Fruit fly (Drosophila melanogaster): ENCODE measurements around the gene Frmd5.

The Frmd5 gene

DNA sequence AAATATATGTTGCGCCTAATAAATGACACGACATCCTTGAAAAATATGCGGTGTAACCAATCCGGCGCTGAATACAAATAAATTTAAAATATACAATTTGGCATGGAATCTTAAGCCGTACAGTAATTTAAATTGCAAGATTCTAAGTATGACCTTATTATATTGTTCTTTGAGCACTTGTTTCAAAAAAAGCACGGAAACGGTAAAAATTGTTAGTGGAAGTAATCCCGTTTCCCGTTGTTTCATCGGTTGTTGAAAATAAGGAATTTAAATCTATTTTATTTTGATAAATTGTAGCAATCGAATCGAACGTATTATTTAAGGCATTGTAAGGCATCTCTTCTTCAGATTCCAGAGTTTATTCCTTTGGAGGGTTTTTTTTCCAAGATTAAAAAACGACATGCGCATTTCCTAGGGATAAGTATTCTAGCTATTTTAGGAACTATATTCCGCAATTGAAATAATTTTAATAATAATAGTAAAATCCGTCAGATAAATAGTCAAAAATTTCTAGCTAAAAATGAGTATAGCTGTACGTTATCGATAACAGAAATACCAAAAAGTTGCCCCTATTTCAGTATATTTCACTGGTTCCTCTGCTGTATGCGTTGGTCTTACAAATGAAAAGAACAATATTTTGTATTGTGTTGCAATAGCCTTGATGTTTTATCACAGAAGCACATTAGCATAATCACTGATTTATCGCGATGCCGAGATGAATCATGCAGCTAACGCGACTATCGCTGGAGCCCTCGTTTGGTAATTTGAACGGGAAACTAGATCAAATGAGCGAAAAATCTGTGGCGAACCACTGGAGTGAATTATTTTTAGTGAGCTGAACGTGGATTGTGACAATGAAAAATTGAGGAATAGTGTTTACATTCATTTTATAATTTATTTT is 10.9 kb upstream of the Frmd5 start, which contains the start of gene GATAd:
Gene GATAd, plus strand, starts transcription at position 644 of the 901 bp plus-strand sequence.
- TF ChIP-seq CG8478 (optimal IDR thresholded peaks at IDR 0.05) = no peak
- no peak for TF ChIP-seq usp (GFP tag; optimal IDR thresholded peaks at IDR 0.05)
- TF ChIP-seq pan (optimal IDR thresholded peaks at IDR 0.05) = no peak
- no peak for TF ChIP-seq psq (optimal IDR thresholded peaks at IDR 0.05)
- TF ChIP-seq EcR (GFP tag; optimal IDR thresholded peaks at IDR 0.05) = no peak

DNA sequence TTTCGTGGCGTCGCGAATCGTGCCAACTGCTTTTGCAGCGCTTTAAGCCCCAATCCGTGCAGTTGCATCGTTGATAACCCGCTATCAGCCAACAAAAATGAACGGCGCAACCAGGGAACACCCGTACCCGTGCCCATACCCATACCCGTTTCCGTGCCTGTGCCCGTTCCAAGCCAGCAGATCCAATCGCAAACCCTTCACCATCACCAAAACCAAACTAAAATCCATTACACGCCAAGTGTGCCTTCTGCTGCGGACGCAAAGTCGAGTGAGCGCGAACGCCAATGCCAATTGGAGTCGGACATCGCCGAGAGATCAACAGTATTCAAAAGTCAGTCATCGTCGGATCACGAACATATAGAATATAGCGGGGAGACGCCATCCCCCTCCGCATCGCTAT is 10.0 kb upstream of the Frmd5 start:
- TF ChIP-seq pan (optimal IDR thresholded peaks at IDR 0.05) = no peak
- TF ChIP-seq Dll (optimal IDR thresholded peaks at IDR 0.05) = no peak
- no peak for TF ChIP-seq usp (GFP tag; optimal IDR thresholded peaks at IDR 0.05)
- no peak for TF ChIP-seq CG8478 (optimal IDR thresholded peaks at IDR 0.05)
- TF ChIP-seq psq (optimal IDR thresholded peaks at IDR 0.05) = no peak
- no peak for TF ChIP-seq EcR (GFP tag; optimal IDR thresholded peaks at IDR 0.05)

DNA sequence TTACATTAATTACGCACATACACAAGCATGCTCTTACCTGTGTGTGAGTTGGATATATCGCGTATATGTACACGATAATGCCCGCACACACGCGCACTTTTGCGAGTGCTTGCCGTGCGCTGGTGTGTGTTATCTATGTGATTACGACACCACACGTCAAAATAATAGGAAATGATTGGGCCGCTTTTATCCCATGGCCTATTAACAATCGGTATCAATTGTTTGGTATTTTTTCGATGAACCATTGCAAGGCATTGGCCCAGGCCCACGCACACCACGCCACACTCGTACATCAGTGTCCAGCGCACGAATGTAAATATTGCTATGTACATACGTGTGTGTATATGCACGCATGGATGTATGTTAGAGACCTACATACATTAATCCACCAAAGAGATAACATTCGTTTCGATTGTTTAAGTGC is 9.4 kb upstream of the Frmd5 start:
- TF ChIP-seq CG8478 (optimal IDR thresholded peaks at IDR 0.05) (peak; percentile 74), pan (optimal IDR thresholded peaks at IDR 0.05) (no peak)

DNA sequence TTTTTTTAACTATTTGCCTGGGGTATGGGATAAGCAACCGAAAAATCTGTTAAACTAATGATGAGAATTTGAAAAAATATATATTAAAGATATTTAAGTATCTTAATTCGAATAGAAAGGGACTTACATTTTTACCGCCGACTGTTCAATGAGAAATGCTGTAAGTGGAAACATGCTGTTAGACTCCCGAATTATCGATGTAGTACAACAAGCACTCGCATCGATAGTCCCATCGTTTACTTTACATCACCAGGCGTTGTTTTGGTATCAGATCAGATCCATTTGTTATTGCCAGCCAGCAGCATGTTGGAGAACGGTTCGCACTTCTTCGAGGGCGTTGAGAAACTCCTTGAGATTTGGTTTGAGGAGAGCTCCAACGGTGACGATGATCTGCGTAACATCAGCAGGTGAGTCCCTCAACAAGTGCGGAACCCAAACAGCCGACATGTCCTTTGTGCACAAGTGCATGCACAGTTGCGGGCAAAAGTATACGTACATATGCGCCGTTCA is 5.0 kb upstream of the Frmd5 start, which contains the start of gene SamDC:
Gene SamDC, plus strand, starts transcription at position 246 of the 510 bp plus-strand sequence.
- TF ChIP-seq psq (optimal IDR thresholded peaks at IDR 0.05) = no peak
- TF ChIP-seq usp (GFP tag; optimal IDR thresholded peaks at IDR 0.05) = no peak
- no peak for TF ChIP-seq Dll (optimal IDR thresholded peaks at IDR 0.05)
- no peak for TF ChIP-seq CG8478 (optimal IDR thresholded peaks at IDR 0.05)
- no peak for TF ChIP-seq EcR (GFP tag; optimal IDR thresholded peaks at IDR 0.05)
- no peak for TF ChIP-seq pan (optimal IDR thresholded peaks at IDR 0.05)

DNA sequence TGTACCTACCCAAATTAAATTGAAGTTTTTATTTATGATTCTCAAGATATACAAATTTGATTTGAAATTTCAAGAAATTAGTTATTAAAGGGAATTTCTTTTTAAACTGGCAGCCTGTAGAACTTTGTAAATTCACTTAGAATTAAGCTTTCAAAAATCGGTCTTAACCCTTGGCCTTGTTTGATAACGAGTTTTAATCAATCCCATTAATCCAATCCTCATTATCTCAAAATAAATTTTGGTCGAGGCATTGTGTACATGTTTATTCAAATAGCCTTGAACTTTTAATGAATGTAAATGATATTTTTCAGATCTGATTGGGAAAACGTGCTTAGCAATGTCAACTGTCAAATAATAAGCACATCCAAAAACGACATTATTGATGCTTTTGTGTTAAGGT is 4.4 kb upstream of the Frmd5 start:
- TF ChIP-seq psq (optimal IDR thresholded peaks at IDR 0.05) = no peak

DNA sequence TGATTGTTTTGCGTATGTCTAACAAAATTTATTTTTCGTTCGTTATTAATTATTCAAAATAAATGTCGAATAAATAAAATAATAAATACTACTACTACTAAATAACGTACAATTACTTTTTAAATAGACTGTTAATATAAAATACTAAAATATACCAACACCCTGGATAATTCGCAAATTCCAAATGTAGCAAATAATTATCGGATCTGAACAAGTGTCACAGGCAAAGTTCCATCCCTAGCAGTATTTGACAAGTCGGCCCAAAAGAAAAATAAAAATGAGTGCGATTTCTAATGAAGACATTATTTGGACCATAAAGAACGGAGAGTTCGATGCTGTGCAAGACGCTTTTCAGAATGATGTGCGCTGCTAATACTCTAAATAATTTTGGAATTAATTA is 2.8 kb upstream of the Frmd5 start, which contains the start of gene CG31715:
Gene CG31715, plus strand, starts transcription at position 212 of the 400 bp plus-strand sequence.
- TF ChIP-seq CG8478 (optimal IDR thresholded peaks at IDR 0.05) (no peak), Dll (optimal IDR thresholded peaks at IDR 0.05) (no peak), pan (optimal IDR thresholded peaks at IDR 0.05) (no peak), usp (GFP tag; optimal IDR thresholded peaks at IDR 0.05) (no peak), EcR (GFP tag; optimal IDR thresholded peaks at IDR 0.05) (no peak), psq (optimal IDR thresholded peaks at IDR 0.05) (no peak)

DNA sequence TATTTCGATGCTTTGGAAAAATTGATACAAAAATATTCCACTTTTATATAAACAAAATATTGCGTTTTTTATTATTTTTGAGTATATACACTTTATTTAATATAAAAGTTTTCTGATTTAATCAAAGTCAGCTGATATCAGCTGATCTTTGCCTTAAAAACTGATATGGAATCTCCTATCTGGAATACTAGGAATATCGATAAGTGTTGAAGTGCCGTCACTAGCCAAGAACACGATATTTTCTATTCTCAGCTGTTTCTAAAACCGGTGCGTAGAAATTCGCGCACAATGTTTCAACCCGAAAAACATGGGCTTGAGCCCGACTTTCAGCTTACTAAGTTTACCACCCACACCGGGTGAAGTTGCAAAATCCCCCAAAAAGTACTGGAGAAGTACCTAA is 1.8 kb upstream of the Frmd5 start, which contains the start of gene Sps2:
Gene Sps2, plus strand, starts transcription at position 124 of the 400 bp plus-strand sequence.
- no peak for TF ChIP-seq EcR (GFP tag; optimal IDR thresholded peaks at IDR 0.05)

DNA sequence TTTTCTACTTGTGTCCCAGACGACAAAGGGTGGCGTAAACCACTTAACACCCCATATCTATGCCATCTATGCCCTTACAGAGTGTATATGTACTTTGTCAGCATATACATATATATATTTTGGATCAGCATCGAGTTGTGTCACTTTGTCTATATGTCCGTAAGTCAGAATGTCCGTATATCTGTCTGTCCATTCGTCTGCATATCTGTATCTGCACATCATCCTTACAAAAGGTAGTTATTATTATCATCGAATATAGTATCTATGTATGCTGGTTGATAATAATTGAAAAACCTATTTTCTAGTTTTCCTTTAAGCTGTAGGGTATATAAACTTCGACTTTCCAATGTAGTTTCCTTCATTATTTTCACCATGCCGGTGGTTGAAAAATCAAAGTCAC is 6.9 kb downstream of the Frmd5 start:
- no peak for TF ChIP-seq pan (optimal IDR thresholded peaks at IDR 0.05)
- no peak for TF ChIP-seq psq (optimal IDR thresholded peaks at IDR 0.05)
- no peak for TF ChIP-seq CG8478 (optimal IDR thresholded peaks at IDR 0.05)
- TF ChIP-seq EcR (GFP tag; optimal IDR thresholded peaks at IDR 0.05) = no peak
- no peak for TF ChIP-seq Dll (optimal IDR thresholded peaks at IDR 0.05)
- TF ChIP-seq usp (GFP tag; optimal IDR thresholded peaks at IDR 0.05) = no peak

DNA sequence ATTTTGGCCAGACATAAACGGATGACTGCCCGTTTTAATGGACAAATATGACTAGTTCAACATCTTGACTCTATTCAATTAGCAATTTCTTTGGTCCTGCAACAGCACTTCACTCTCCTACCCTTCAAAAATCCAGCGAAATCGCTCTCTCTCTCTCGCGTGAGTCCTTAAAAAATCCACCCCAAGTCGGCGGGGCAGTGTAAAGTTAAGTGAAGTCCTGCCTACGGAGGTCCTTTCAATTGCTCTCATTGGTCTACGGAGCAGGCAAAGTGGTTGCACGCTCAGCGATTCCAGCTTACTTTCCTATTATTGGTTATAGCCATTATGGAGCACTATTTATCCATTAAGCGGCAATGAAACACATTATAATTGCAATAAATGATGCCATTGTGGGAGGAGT is 9.6 kb downstream of the Frmd5 start, which contains the start of gene CG34367:
Gene CG34367, minus strand, starts transcription at position 35 of the 400 bp plus-strand sequence.
- no peak for TF ChIP-seq psq (optimal IDR thresholded peaks at IDR 0.05)
- TF ChIP-seq usp (GFP tag; optimal IDR thresholded peaks at IDR 0.05) = no peak
- no peak for TF ChIP-seq Dll (optimal IDR thresholded peaks at IDR 0.05)
- TF ChIP-seq EcR (GFP tag; optimal IDR thresholded peaks at IDR 0.05) = no peak
- TF ChIP-seq pan (optimal IDR thresholded peaks at IDR 0.05) = no peak
- TF ChIP-seq CG8478 (optimal IDR thresholded peaks at IDR 0.05) = no peak

DNA sequence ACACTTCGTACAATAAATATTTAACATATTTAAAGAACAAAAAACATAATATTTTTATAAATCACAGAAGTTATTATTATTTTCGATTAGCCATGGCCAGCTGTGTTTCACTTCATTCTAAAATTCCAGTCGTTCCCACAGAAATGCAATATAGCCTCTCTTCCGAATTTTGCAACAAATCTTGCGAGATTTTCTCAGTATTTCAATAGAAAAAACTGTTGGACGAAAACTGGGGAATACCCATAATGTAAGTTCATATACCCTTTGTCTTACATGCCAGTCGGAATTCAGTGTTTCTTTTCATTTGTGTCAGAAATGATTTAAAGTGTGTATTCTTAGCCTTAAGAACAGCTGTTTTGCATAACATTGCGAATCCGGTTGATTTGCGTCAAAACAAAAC is 12.3 kb downstream of the Frmd5 start, which contains the start of the genes CtsL4 and ClpP:
Gene CtsL4, minus strand, starts transcription at position 90 of the 400 bp plus-strand sequence.
Gene ClpP, plus strand, starts transcription at position 288 of the 400 bp plus-strand sequence.
- TF ChIP-seq pan (optimal IDR thresholded peaks at IDR 0.05) (no peak), CG8478 (optimal IDR thresholded peaks at IDR 0.05) (no peak)

DNA sequence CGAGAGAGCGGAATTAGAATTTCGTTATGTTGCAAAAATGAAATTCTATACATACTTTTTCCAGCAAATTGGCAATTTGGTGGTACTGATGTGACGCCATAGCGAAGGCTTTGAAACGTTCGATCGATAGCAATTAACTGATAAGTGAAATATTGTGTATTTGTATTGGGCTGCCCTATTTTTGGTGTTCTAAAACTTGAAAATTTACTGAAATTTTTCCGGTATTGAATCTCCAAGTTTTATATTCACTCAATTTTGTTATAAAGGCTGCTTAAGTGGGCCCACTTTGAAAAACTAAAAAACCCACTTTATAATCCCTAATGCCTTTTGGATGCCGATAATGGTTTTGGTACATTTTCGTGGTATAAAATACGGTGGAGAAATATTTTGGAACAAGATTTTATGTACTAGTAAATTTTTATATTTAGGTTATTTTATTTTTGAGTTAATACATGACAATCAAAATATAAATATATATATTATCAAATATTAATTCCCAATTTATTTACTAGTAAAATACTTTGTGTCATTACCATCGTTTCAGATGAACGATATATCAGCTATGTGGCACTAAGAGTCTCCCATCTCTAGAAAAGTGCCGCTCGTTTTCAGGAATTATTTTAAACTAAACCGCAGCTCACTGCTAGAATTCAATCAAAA is 18.3 kb downstream of the Frmd5 start, which contains the start of the genes Cand1 and pim:
Gene Cand1, minus strand, starts transcription at position 300 of the 660 bp plus-strand sequence.
Gene pim, plus strand, starts transcription at position 582 of the 660 bp plus-strand sequence.
- no peak for TF ChIP-seq CG8478 (optimal IDR thresholded peaks at IDR 0.05)
- no peak for TF ChIP-seq pan (optimal IDR thresholded peaks at IDR 0.05)
- no peak for TF ChIP-seq Dll (optimal IDR thresholded peaks at IDR 0.05)
- no peak for TF ChIP-seq usp (GFP tag; optimal IDR thresholded peaks at IDR 0.05)
- no peak for TF ChIP-seq psq (optimal IDR thresholded peaks at IDR 0.05)
- no peak for TF ChIP-seq EcR (GFP tag; optimal IDR thresholded peaks at IDR 0.05)

DNA sequence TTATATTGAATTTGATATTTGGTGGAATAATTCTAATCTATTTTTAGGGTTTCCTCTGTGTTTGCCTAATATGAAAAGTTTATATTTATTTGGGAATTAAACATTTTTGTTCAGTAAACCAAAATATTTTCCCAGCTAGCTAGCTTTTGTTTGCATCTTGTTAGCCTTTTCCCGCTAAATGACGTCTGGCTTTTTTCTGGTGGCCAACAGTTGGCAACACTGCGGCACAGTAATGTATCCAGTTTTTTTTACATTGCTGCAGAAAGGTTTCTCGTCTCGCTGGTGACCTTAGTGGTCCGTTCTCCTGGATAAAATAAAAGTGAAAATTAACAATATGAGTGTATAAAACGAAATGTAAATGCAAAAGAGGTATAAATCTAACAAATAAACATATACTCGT is 20.0 kb downstream of the Frmd5 start, which contains the start of gene lft:
Gene lft, plus strand, starts transcription at position 243 of the 400 bp plus-strand sequence.
- TF ChIP-seq pan (optimal IDR thresholded peaks at IDR 0.05) (no peak), CG8478 (optimal IDR thresholded peaks at IDR 0.05) (no peak), Dll (optimal IDR thresholded peaks at IDR 0.05) (no peak), EcR (GFP tag; optimal IDR thresholded peaks at IDR 0.05) (no peak), usp (GFP tag; optimal IDR thresholded peaks at IDR 0.05) (no peak), psq (optimal IDR thresholded peaks at IDR 0.05) (no peak)
